Worm (Caenorhabditis elegans) whole organism, late embryonic: Measurements from ENCODE around the gene bath-36.

Source experiments
- C38D4.7 ChIP-seq: fragments of 200-800 bp; sonication (Bioruptor generic); optimal IDR thresholded peaks from 2 replicates; lab custom pipeline; 2018; ENCODE audit warnings: mild to moderate bottlenecking, missing genetic modification characterization, moderate library complexity, missing compliant biosample characterization
- F13H6.1 ChIP-seq: sonication (generic microtip); optimal IDR thresholded peaks from 2 replicates; lab custom pipeline; 2016; ENCODE audit warnings: missing genetic modification characterization, missing compliant biosample characterization
- K02D7.2 ChIP-seq: sonication (generic microtip); optimal IDR thresholded peaks from 2 replicates; lab custom pipeline; 2017; ENCODE audit warnings: mild to moderate bottlenecking, missing genetic modification characterization, missing compliant biosample characterization
- K09A11.1 ChIP-seq: sonication (generic microtip); optimal IDR thresholded peaks from 2 replicates; lab custom pipeline; 2017; ENCODE audit warnings: antibody characterized with exemption, mild to moderate bottlenecking, missing genetic modification characterization, missing compliant biosample characterization; ENCODE audit not compliant: insufficient read depth
- ceh-19 ChIP-seq: fragments of 200-800 bp; sonication (Bioruptor generic); optimal IDR thresholded peaks from 2 replicates; lab custom pipeline; 2018; ENCODE audit warnings: mild to moderate bottlenecking, missing genetic modification characterization, missing compliant biosample characterization
- ceh-2 ChIP-seq: sonication (generic microtip); optimal IDR thresholded peaks from 2 replicates; lab custom pipeline; 2016; ENCODE audit warnings: missing genotype, missing genetic modification characterization, missing compliant biosample characterization
- ceh-22 ChIP-seq: sonication (generic microtip); optimal IDR thresholded peaks from 2 replicates; lab custom pipeline; 2017; ENCODE audit warnings: missing biosample characterization, missing genetic modification characterization
- ceh-24 ChIP-seq: sonication (generic microtip); optimal IDR thresholded peaks from 2 replicates; lab custom pipeline; 2016; ENCODE audit warnings: mild to moderate bottlenecking, missing genetic modification characterization, missing compliant biosample characterization
- ceh-45 ChIP-seq: fragments of 200-800 bp; sonication (Bioruptor generic); IDR thresholded peaks from 2 replicates; pipeline ENCODE4 v1.3.6; 2022; ENCODE audit warnings: missing genetic modification reagents, missing genetic modification characterization, missing compliant biosample characterization
- ceh-6 ChIP-seq: fragments of 200-800 bp; sonication (Bioruptor generic); optimal IDR thresholded peaks from 2 replicates; lab custom pipeline; 2018; ENCODE audit warnings: mild to moderate bottlenecking, missing genetic modification characterization, missing compliant biosample characterization
- ceh-9 ChIP-seq: sonication (generic microtip); optimal IDR thresholded peaks from 2 replicates; lab custom pipeline; 2016; ENCODE audit warnings: mild to moderate bottlenecking, missing genetic modification characterization, inconsistent platforms, missing compliant biosample characterization
- dve-1 ChIP-seq: sonication (generic microtip); optimal IDR thresholded peaks from 2 replicates; lab custom pipeline; 2017; ENCODE audit warnings: antibody characterized with exemption, mild to moderate bottlenecking, missing genetic modification characterization, missing compliant biosample characterization
- elt-2 ChIP-seq: sonication (generic microtip); optimal IDR thresholded peaks from 2 replicates; lab custom pipeline; 2016; ENCODE audit warnings: missing genetic modification reagents, missing genetic modification characterization, missing compliant biosample characterization
- ets-4 ChIP-seq: sonication (generic microtip); optimal IDR thresholded peaks from 2 replicates; lab custom pipeline; 2016; ENCODE audit warnings: missing genetic modification characterization, missing compliant biosample characterization
- fkh-10 ChIP-seq: fragments of 150-350 bp; optimal IDR thresholded peaks from 2 replicates; lab custom pipeline; 2014; ENCODE audit warnings: missing biosample characterization, missing genetic modification reagents, missing genetic modification characterization
- gmeb-2 ChIP-seq: sonication (generic microtip); optimal IDR thresholded peaks from 2 replicates; lab custom pipeline; 2016; ENCODE audit warnings: missing genetic modification characterization, inconsistent platforms, missing compliant biosample characterization
- hlh-30 ChIP-seq: sonication (generic microtip); optimal IDR thresholded peaks from 2 replicates; lab custom pipeline; 2017; ENCODE audit warnings: antibody characterized with exemption, missing genetic modification characterization, missing compliant biosample characterization; ENCODE audit not compliant: insufficient read depth
- hlh-6 ChIP-seq: sonication (generic microtip); optimal IDR thresholded peaks from 2 replicates; lab custom pipeline; 2016; ENCODE audit warnings: missing genotype, missing genetic modification characterization, missing compliant biosample characterization
- mec-3 ChIP-seq: sonication (generic microtip); optimal IDR thresholded peaks from 2 replicates; lab custom pipeline; 2016; ENCODE audit warnings: borderline replicate concordance, missing genetic modification characterization, missing compliant biosample characterization
- nhr-11 ChIP-seq: fragments of 150-350 bp; optimal IDR thresholded peaks from 2 replicates; lab custom pipeline; 2014; ENCODE audit warnings: missing biosample characterization, missing genetic modification characterization
- nhr-232 ChIP-seq: sonication (generic microtip); optimal IDR thresholded peaks from 2 replicates; lab custom pipeline; 2016; ENCODE audit warnings: missing genetic modification characterization, missing compliant biosample characterization
- npax-4 ChIP-seq: sonication (generic microtip); optimal IDR thresholded peaks from 2 replicates; lab custom pipeline; 2016; ENCODE audit warnings: missing genetic modification characterization, missing compliant biosample characterization
- odd-2 ChIP-seq: sonication (generic microtip); optimal IDR thresholded peaks from 2 replicates; lab custom pipeline; 2017; ENCODE audit warnings: antibody characterized with exemption, mild to moderate bottlenecking, missing genetic modification characterization, missing compliant biosample characterization
- pag-3 ChIP-seq: sonication (generic microtip); optimal IDR thresholded peaks from 2 replicates; lab custom pipeline; 2016; ENCODE audit warnings: missing compliant biosample characterization, missing genetic modification characterization, borderline replicate concordance
- pat-9 ChIP-seq: fragments of 200-800 bp; sonication (Bioruptor generic); optimal IDR thresholded peaks from 2 replicates; lab custom pipeline; 2018; ENCODE audit warnings: mild to moderate bottlenecking, missing genetic modification characterization, moderate library complexity, missing compliant biosample characterization
- pha-2 ChIP-seq: sonication (generic microtip); optimal IDR thresholded peaks from 2 replicates; lab custom pipeline; 2017; ENCODE audit warnings: mild to moderate bottlenecking, missing genetic modification characterization, missing compliant biosample characterization
- pha-4 ChIP-seq: fragments of 150-350 bp; optimal IDR thresholded peaks from 2 replicates; lab custom pipeline; 2018; ENCODE audit warnings: missing biosample characterization, missing genetic modification reagents, missing genetic modification characterization
- pros-1 ChIP-seq: fragments of 150-350 bp; optimal IDR thresholded peaks from 2 replicates; lab custom pipeline; 2014; ENCODE audit warnings: missing biosample characterization, missing genetic modification reagents, missing genetic modification characterization
- ref-2 ChIP-seq: sonication (generic microtip); optimal IDR thresholded peaks from 2 replicates; lab custom pipeline; 2016; ENCODE audit warnings: missing genetic modification characterization, missing compliant biosample characterization
- sdc-2 ChIP-seq: sonication (generic microtip); optimal IDR thresholded peaks from 2 replicates; lab custom pipeline; 2016; ENCODE audit warnings: missing genotype, missing genetic modification characterization, missing compliant biosample characterization
- sox-2 ChIP-seq: fragments of 200-800 bp; sonication (Bioruptor generic); IDR thresholded peaks from 2 replicates; pipeline ENCODE4 v1.3.6; 2022; ENCODE audit warnings: missing genetic modification reagents, missing genetic modification characterization, missing compliant biosample characterization
- sox-4 ChIP-seq: sonication (generic microtip); optimal IDR thresholded peaks from 2 replicates; lab custom pipeline; 2017; ENCODE audit warnings: mild to moderate bottlenecking, missing genetic modification characterization, inconsistent platforms, missing compliant biosample characterization
- syd-9 ChIP-seq: sonication (generic microtip); optimal IDR thresholded peaks from 2 replicates; lab custom pipeline; 2016; ENCODE audit warnings: mild to moderate bottlenecking, missing genetic modification characterization, moderate library complexity, missing compliant biosample characterization
- ttx-3 ChIP-seq: sonication (generic microtip); optimal IDR thresholded peaks from 2 replicates; lab custom pipeline; 2016; ENCODE audit warnings: missing genetic modification reagents, missing genetic modification characterization, missing compliant biosample characterization
- unc-86 ChIP-seq: sonication (generic microtip); optimal IDR thresholded peaks from 2 replicates; lab custom pipeline; 2016; ENCODE audit warnings: missing genetic modification characterization, missing compliant biosample characterization
- zip-5 ChIP-seq: sonication (generic microtip); optimal IDR thresholded peaks from 2 replicates; lab custom pipeline; 2016; ENCODE audit warnings: missing genetic modification characterization, missing compliant biosample characterization
- ztf-16 ChIP-seq: sonication (generic microtip); optimal IDR thresholded peaks from 2 replicates; lab custom pipeline; 2017; ENCODE audit warnings: missing genetic modification characterization, missing compliant biosample characterization

Gene bath-36

DNA sequence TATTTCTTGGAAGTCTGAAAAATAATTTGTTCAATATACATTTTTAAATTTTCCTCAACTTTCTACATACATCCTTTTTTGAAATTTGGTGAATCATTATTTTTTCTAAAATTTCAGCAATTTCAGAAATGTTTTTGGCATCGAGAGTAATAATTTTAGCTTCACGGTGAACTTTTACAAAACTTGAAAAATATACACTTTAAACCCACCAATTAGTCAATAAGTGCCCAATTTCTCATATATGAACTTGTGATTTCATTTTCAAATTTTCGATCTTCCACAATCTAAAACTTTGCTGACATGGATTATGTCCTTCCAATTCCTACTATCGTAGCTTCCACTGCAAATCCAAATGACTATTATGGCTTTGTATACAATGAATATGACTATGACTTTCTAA, 36.0 kb downstream of the bath-36 start, which contains the start of gene srw-24:
TSS of gene srw-24 (plus strand) at position 301 of the 400 bp plus-strand sequence.
- TF ChIP-seq npax-4 (tag; lab: Kevin White, UChicago) (no peak), pha-4 (tag; lab: Kevin White, UChicago) (no peak), pat-9 (tag; lab: Kevin White, UChicago) (no peak), ets-4 (tag; lab: Kevin White, UChicago) (no peak)

DNA sequence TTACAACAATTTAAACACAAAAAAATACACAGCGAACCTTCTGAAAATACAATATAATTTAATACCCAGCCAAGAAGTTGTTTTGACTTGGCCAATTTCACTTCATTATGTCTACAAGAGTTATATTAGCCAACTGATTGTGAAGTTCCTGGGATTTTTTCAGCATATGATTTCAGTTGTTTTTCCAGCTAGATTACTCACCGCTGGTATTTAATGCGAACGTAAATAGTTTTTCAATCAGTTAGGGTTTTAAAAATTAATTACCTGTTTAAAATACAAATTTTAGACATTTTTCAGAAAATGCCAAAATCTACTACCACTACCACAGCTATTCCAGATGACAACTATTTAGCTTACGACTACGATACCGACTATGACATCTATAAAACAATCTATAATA, 38.0 kb downstream of the bath-36 start, which contains the start of gene srw-14:
TSS of gene srw-14 (plus strand) at position 301 of the 400 bp plus-strand sequence.
- TF ChIP-seq sox-2 (no peak), unc-86 (tag; lab: Kevin White, UChicago) (no peak), ceh-24 (no peak), fkh-10 (no peak), ceh-45 (GFP tag; lab: Robert Waterston, UW) (no peak), dve-1 (tag; lab: Kevin White, UChicago) (no peak), K02D7.2 (no peak), ceh-9 (no peak), mec-3 (tag; lab: Kevin White, UChicago) (no peak), syd-9 (tag; lab: Kevin White, UChicago) (no peak), C38D4.7 (GFP tag; lab: Kevin White, UChicago) (no peak), ttx-3 (tag; lab: Kevin White, UChicago) (no peak), pat-9 (tag; lab: Kevin White, UChicago) (no peak)

DNA sequence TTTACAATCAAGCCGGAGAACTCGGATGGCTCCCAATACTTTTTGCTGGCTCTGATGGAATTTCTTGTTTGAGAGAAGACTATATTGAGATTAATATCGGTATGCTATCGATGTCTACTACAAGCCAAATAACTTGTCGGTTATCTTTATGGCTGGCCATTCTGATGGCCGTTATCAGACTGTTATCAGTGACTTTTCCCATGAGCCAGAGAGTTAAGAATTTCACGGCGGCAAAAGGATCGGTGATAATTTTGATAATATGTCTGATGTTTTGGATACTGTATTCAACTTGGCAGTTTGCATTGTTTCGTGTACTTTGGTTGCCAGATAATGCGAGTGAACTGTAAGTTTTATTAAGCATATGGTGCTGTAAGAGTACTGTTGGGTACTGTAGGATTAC, 38.5 kb downstream of the bath-36 start:
- TF ChIP-seq elt-2 (peak; percentile 95), pag-3 (no peak)

DNA sequence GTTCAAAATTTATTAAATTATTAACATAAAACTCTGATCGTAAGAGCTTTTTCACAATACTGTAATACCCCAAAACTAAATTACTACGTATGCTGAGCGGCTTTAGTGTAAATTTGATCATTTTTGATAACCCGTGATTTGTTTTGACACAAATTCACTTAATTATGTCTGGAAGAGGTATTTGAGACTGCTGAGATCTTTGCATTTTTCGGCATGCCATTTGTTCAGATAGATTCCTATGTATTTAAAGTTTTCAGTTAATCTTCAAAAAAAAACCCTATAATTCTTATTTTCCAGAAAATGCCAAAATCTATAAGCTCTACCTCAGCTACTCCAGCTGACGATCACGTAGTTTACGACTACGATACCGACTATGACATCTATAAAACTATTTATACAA, 42.6 kb downstream of the bath-36 start, which contains the start of gene srw-15:
TSS of gene srw-15 (plus strand) at position 301 of the 400 bp plus-strand sequence.
- no peak for TF ChIP-seq mec-3 (tag; lab: Kevin White, UChicago)
- no peak for TF ChIP-seq sox-4 (tag; lab: Kevin White, UChicago)
- no peak for TF ChIP-seq hlh-6 (tag; lab: Kevin White, UChicago)
- TF ChIP-seq gmeb-2 (tag; lab: Kevin White, UChicago): no peak
- TF ChIP-seq ceh-9: no peak
- no peak for TF ChIP-seq K09A11.1 (tag; lab: Kevin White, UChicago)
- TF ChIP-seq ceh-19 (GFP tag; lab: Kevin White, UChicago): no peak

DNA sequence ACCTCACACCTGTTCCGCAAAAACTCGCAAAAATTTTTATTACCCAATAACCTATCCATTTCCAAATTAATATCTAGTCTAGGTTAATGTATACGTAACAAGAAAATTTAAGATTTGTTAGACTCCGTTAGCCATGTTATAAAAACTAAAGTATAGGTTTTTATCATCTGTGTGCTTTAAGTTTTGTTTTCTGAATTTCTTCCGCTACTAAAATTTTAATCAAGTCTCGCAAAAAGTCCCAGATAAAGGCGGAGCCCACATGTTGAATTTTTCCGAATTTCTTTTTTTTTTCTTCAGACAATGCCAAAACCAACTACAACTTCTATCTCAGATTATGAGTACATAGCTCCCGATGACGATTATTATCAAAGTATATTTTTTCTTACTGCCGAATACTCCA, 44.5 kb downstream of the bath-36 start, which contains the start of gene srw-13:
TSS of gene srw-13 (plus strand) at position 301 of the 400 bp plus-strand sequence.
- TF ChIP-seq pha-2 (tag; lab: Kevin White, UChicago) (no peak), nhr-232 (tag; lab: Kevin White, UChicago) (no peak), ref-2 (no peak), hlh-30 (tag; lab: Kevin White, UChicago) (no peak), C38D4.7 (GFP tag; lab: Kevin White, UChicago) (no peak), ceh-22 (tag; lab: Kevin White, UChicago) (no peak), ztf-16 (tag; lab: Kevin White, UChicago) (no peak), F13H6.1 (no peak), ceh-9 (no peak), unc-86 (tag; lab: Kevin White, UChicago) (no peak), ceh-2 (no peak), ets-4 (tag; lab: Kevin White, UChicago) (no peak), gmeb-2 (tag; lab: Kevin White, UChicago) (no peak)

DNA sequence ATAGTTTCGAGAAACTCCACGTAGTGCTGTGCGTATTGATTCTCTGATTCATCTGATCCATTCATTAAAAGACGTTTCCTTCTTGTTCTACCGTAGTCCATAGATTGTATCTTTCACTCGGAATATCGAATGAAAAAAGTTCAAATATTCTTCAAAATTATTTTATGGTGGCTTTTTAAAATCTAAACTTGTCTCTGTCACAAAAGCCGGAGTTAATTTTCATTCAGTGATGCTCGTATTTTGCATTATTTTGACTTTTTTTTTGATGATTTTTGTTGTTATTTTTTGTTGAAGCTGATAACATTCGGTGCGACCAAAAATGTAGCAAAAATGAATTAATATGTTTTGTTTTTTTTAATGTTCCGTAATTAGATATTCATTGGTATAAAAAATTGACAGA, 48.0 kb downstream of the bath-36 start, which contains the start of gene nhr-164:
TSS of gene nhr-164 (minus strand) at position 101 of the 400 bp plus-strand sequence.
- TF ChIP-seq pros-1 (tag; lab: Kevin White, UChicago) (no peak), pha-4 (tag; lab: Kevin White, UChicago) (no peak), ceh-9 (no peak), odd-2 (tag; lab: Kevin White, UChicago) (no peak), sdc-2 (tag; lab: Kevin White, UChicago) (no peak), npax-4 (tag; lab: Kevin White, UChicago) (no peak), zip-5 (tag; lab: Kevin White, UChicago) (no peak), ceh-6 (no peak), ceh-19 (GFP tag; lab: Kevin White, UChicago) (no peak), mec-3 (tag; lab: Kevin White, UChicago) (no peak), nhr-11 (tag; lab: Kevin White, UChicago) (no peak), gmeb-2 (tag; lab: Kevin White, UChicago) (no peak)
